Fruit fly (Drosophila melanogaster) whole organism, embryonic: Measurements from ENCODE around the gene CG43902.

ENCODE experiments used
- Aef1 ChIP-seq: fragments of 200-800 bp; sonication (Bioruptor generic); IDR thresholded peaks from 3 replicates; pipeline ENCODE4 v1.3.6; 2022; ENCODE audit warnings: missing biosample characterization, missing genetic modification characterization
- Antp ChIP-seq: fragments of 200-800 bp; sonication (Bioruptor generic); optimal IDR thresholded peaks from 3 replicates; lab custom pipeline; 2016; ENCODE audit warnings: missing biosample characterization, missing genetic modification characterization
- BEAF-32 ChIP-seq: fragments of 200-800 bp; sonication (Bioruptor generic); optimal IDR thresholded peaks from 3 replicates; lab custom pipeline; 2017; ENCODE audit warnings: missing biosample characterization, missing genetic modification characterization, mild to moderate bottlenecking, moderate library complexity, missing genetic modification reagents
- CG10267 ChIP-seq: fragments of 200-800 bp; sonication (Bioruptor generic); optimal IDR thresholded peaks from 2 replicates; lab custom pipeline; 2018; ENCODE audit warnings: missing biosample characterization, mild to moderate bottlenecking, missing genetic modification characterization, moderate library complexity
- CG11504 ChIP-seq: fragments of 200-800 bp; sonication (Bioruptor generic); optimal IDR thresholded peaks from 3 replicates; lab custom pipeline; 2019; ENCODE audit warnings: missing biosample characterization, mild to moderate bottlenecking, missing genetic modification characterization, moderate library complexity
- CG11695 ChIP-seq: fragments of 200-800 bp; sonication (Bioruptor generic); IDR thresholded peaks from 3 replicates; pipeline ENCODE4 v1.3.6; 2022; ENCODE audit warnings: missing biosample characterization, missing genetic modification characterization
- CG11696 ChIP-seq: fragments of 200-800 bp; sonication (Bioruptor generic); IDR thresholded peaks from 2 replicates; pipeline ENCODE4 v1.3.6; 2022; ENCODE audit warnings: missing biosample characterization, missing genetic modification characterization
- CG16863 ChIP-seq: fragments of 200-800 bp; sonication (Bioruptor generic); optimal IDR thresholded peaks from 3 replicates; lab custom pipeline; 2016; ENCODE audit warnings: missing biosample characterization, missing genetic modification characterization
- CG17829 ChIP-seq: fragments of 200-800 bp; optimal IDR thresholded peaks from 2 replicates; lab custom pipeline; 2019; ENCODE audit warnings: missing biosample characterization, mild to moderate bottlenecking, missing genetic modification characterization, moderate library complexity
- CG18599 ChIP-seq: fragments of 200-800 bp; sonication (Bioruptor generic); optimal IDR thresholded peaks from 3 replicates; lab custom pipeline; 2017; ENCODE audit warnings: missing biosample characterization, missing genetic modification characterization, mild to moderate bottlenecking, moderate library complexity, missing genetic modification reagents
- CG2678 ChIP-seq: fragments of 200-800 bp; sonication (Bioruptor generic); optimal IDR thresholded peaks from 3 replicates; lab custom pipeline; 2019; ENCODE audit warnings: missing biosample characterization, mild to moderate bottlenecking, missing genetic modification characterization, moderate library complexity
- CG4404 ChIP-seq: fragments of 200-800 bp; sonication (Bioruptor generic); IDR thresholded peaks from 2 replicates; pipeline ENCODE4 v1.3.6; 2022; ENCODE audit warnings: missing biosample characterization, missing genetic modification characterization
- CG4820 ChIP-seq: fragments of 200-800 bp; sonication (Bioruptor generic); optimal IDR thresholded peaks from 3 replicates; lab custom pipeline; 2016; ENCODE audit warnings: missing biosample characterization, missing genetic modification characterization
- CG6683 ChIP-seq: fragments of 200-800 bp; sonication (Bioruptor generic); optimal IDR thresholded peaks from 2 replicates; lab custom pipeline; 2017; ENCODE audit warnings: missing biosample characterization, mild to moderate bottlenecking, missing genetic modification characterization, missing genetic modification reagents
- CG6791 ChIP-seq: fragments of 200-800 bp; sonication (Bioruptor generic); IDR thresholded peaks from 3 replicates; pipeline ENCODE4 v1.3.6; 2022; ENCODE audit warnings: missing biosample characterization, missing genetic modification characterization; ENCODE audit not compliant: partially characterized antibody
- CG8765 ChIP-seq: fragments of 200-800 bp; sonication (Bioruptor generic); IDR thresholded peaks from 2 replicates; pipeline ENCODE4 v1.3.6; 2022; ENCODE audit warnings: missing biosample characterization, missing genetic modification characterization
- CG9727 ChIP-seq: fragments of 200-800 bp; sonication (Bioruptor generic); optimal IDR thresholded peaks from 3 replicates; lab custom pipeline; 2017; ENCODE audit warnings: missing biosample characterization, mild to moderate bottlenecking, missing genetic modification characterization
- CoRest ChIP-seq: fragments of 200-800 bp; sonication (Bioruptor generic); optimal IDR thresholded peaks from 3 replicates; lab custom pipeline; 2018; ENCODE audit warnings: missing biosample characterization, mild to moderate bottlenecking, missing genetic modification characterization, moderate library complexity
- Dad ChIP-seq: fragments of 200-800 bp; sonication (Bioruptor generic); optimal IDR thresholded peaks from 3 replicates; lab custom pipeline; 2016; ENCODE audit warnings: missing biosample characterization, missing genetic modification characterization
- E2f2 ChIP-seq: fragments of 200-800 bp; sonication (Bioruptor generic); IDR thresholded peaks from 2 replicates; pipeline ENCODE4 v1.3.6; 2022; ENCODE audit warnings: missing biosample characterization, missing genetic modification characterization
- Eip74EF ChIP-seq, 2 experiments: fragments of 200-800 bp in 1 of 2; fragments of >200 bp in 1 of 2; sonication (Bioruptor generic) in 1 of 2; optimal IDR thresholded peaks; 2 replicates each; lab custom pipeline; 2017 to 2019; ENCODE audit warnings: missing biosample characterization in 2 of 2, missing genetic modification characterization in 2 of 2, mild to moderate bottlenecking in 1 of 2, moderate library complexity in 1 of 2
- Fer2 ChIP-seq: fragments of 200-800 bp; sonication (Bioruptor generic); optimal IDR thresholded peaks from 2 replicates; lab custom pipeline; 2018; ENCODE audit warnings: missing biosample characterization, mild to moderate bottlenecking, missing genetic modification characterization, moderate library complexity
- H15 ChIP-seq: fragments of 200-800 bp; sonication (Bioruptor generic); IDR thresholded peaks from 3 replicates; pipeline ENCODE4 v1.3.6; 2022; ENCODE audit warnings: missing biosample characterization, missing genetic modification characterization
- H2.0 ChIP-seq: fragments of 200-800 bp; sonication (Bioruptor generic); IDR thresholded peaks from 2 replicates; pipeline ENCODE4 v1.3.6; 2022; ENCODE audit warnings: missing biosample characterization, missing genetic modification characterization
- Mad ChIP-seq: fragments of 200-800 bp; sonication (Bioruptor generic); optimal IDR thresholded peaks from 2 replicates; lab custom pipeline; 2016; ENCODE audit warnings: missing biosample characterization, missing genetic modification characterization
- Med ChIP-seq: fragments of 200-800 bp; sonication (Bioruptor generic); peaks from one replicate; lab custom pipeline; 2016; ENCODE audit warnings: missing biosample characterization, missing genetic modification characterization, mild to moderate bottlenecking, inconsistent platforms, moderate library complexity
- Pdp1 ChIP-seq, 2 experiments: fragments of 200-800 bp; sonication (Bioruptor generic); optimal IDR thresholded peaks; 3 replicates each; lab custom pipeline; 2016; ENCODE audit warnings: missing biosample characterization in 2 of 2, missing genetic modification characterization in 2 of 2, mild to moderate bottlenecking in 1 of 2, moderate library complexity in 1 of 2
- Rfx ChIP-seq: fragments of 200-800 bp; sonication (Bioruptor generic); IDR thresholded peaks from 2 replicates; pipeline ENCODE4 v1.3.6; 2022; ENCODE audit warnings: missing biosample characterization, missing genetic modification characterization
- Sry-δ ChIP-seq: fragments of 200-800 bp; sonication (Bioruptor generic); optimal IDR thresholded peaks from 2 replicates; lab custom pipeline; 2016; ENCODE audit warnings: missing biosample characterization, missing genetic modification characterization
- Stat92E ChIP-seq, 3 experiments: fragments of >200 bp in 2 of 3; fragments of 200-800 bp in 1 of 3; sonication (Bioruptor generic) in 1 of 3; optimal IDR thresholded peaks; 2 replicates each; lab custom pipeline; 2017 to 2019; ENCODE audit warnings: missing biosample characterization in 3 of 3, missing genetic modification characterization in 3 of 3, mild to moderate bottlenecking in 1 of 3, moderate library complexity in 1 of 3
- Tbp ChIP-seq: fragments of >200 bp; optimal IDR thresholded peaks from 2 replicates; lab custom pipeline; 2018; ENCODE audit warnings: missing biosample characterization, missing genetic modification characterization
- Xrp1 ChIP-seq: fragments of 200-800 bp; sonication (Bioruptor generic); IDR thresholded peaks from 2 replicates; pipeline ENCODE4 v1.3.6; 2022; ENCODE audit warnings: missing biosample characterization, missing genetic modification characterization
- YL-1 ChIP-seq: fragments of 200-800 bp; sonication (Bioruptor generic); optimal IDR thresholded peaks from 3 replicates; lab custom pipeline; 2017; ENCODE audit warnings: missing biosample characterization, mild to moderate bottlenecking, missing genetic modification characterization
- bowl ChIP-seq: fragments of 200-800 bp; sonication (Bioruptor generic); IDR thresholded peaks from 2 replicates; pipeline ENCODE4 v1.3.6; 2022; ENCODE audit warnings: missing biosample characterization, missing genetic modification characterization
- btn ChIP-seq: fragments of 200-800 bp; sonication (Bioruptor generic); optimal IDR thresholded peaks from 2 replicates; lab custom pipeline; 2016; ENCODE audit warnings: missing biosample characterization, missing genetic modification characterization
- chinmo ChIP-seq: fragments of 200-800 bp; sonication (Bioruptor generic); IDR thresholded peaks from 4 replicates; pipeline ENCODE4 v1.3.6; 2022; ENCODE audit warnings: missing biosample characterization, missing genetic modification characterization; ENCODE audit not compliant: partially characterized antibody
- gcm ChIP-seq: fragments of 200-800 bp; sonication (Bioruptor generic); optimal IDR thresholded peaks from 2 replicates; lab custom pipeline; 2019; ENCODE audit warnings: missing biosample characterization, mild to moderate bottlenecking, missing genetic modification characterization, moderate library complexity
- gem ChIP-seq: fragments of 200-800 bp; sonication (Bioruptor generic); optimal IDR thresholded peaks from 2 replicates; lab custom pipeline; 2019; ENCODE audit warnings: missing biosample characterization, mild to moderate bottlenecking, missing genetic modification characterization, moderate library complexity
- gro ChIP-seq: fragments of 200-800 bp; sonication (Bioruptor generic); optimal IDR thresholded peaks from 2 replicates; lab custom pipeline; 2016; ENCODE audit warnings: missing biosample characterization, missing genetic modification characterization
- ken ChIP-seq: fragments of 200-800 bp; sonication (Bioruptor generic); IDR thresholded peaks from 3 replicates; pipeline ENCODE4 v1.3.6; 2022; ENCODE audit warnings: missing biosample characterization, missing genetic modification characterization
- lilli ChIP-seq: fragments of 200-800 bp; sonication (Bioruptor generic); optimal IDR thresholded peaks from 3 replicates; lab custom pipeline; 2016; ENCODE audit warnings: missing biosample characterization, missing genetic modification characterization
- odd ChIP-seq: fragments of 200-800 bp; sonication (Bioruptor generic); optimal IDR thresholded peaks from 2 replicates; lab custom pipeline; 2017; ENCODE audit warnings: missing biosample characterization, mild to moderate bottlenecking, missing genetic modification characterization
- onecut ChIP-seq: fragments of 200-800 bp; sonication (Bioruptor generic); IDR thresholded peaks from 2 replicates; pipeline ENCODE4 v1.3.6; 2022; ENCODE audit warnings: missing biosample characterization, missing genetic modification characterization
- pum ChIP-seq: fragments of 200-800 bp; sonication (Bioruptor generic); optimal IDR thresholded peaks from 2 replicates; lab custom pipeline; 2016; ENCODE audit warnings: missing biosample characterization, missing genetic modification characterization
- sima ChIP-seq: fragments of 200-800 bp; sonication (Bioruptor generic); optimal IDR thresholded peaks from 2 replicates; lab custom pipeline; 2016; ENCODE audit warnings: missing biosample characterization, missing genetic modification characterization
- slbo ChIP-seq: fragments of 200-800 bp; sonication (Bioruptor generic); IDR thresholded peaks from 2 replicates; pipeline ENCODE4 v1.3.6; 2022; ENCODE audit warnings: missing biosample characterization, missing genetic modification characterization
- so ChIP-seq: fragments of 200-800 bp; sonication (Bioruptor generic); IDR thresholded peaks from 3 replicates; pipeline ENCODE4 v1.3.6; 2022; ENCODE audit warnings: missing biosample characterization, missing genetic modification characterization
- ssp ChIP-seq: fragments of 200-800 bp; sonication (Bioruptor generic); IDR thresholded peaks from 2 replicates; pipeline ENCODE4 v1.3.6; 2022; ENCODE audit warnings: missing biosample characterization, missing genetic modification characterization
- wor ChIP-seq: fragments of 200-800 bp; sonication (Bioruptor generic); IDR thresholded peaks from 2 replicates; pipeline ENCODE4 v1.3.6; 2022; ENCODE audit warnings: missing biosample characterization, missing genetic modification characterization

CG43902 gene

DNA sequence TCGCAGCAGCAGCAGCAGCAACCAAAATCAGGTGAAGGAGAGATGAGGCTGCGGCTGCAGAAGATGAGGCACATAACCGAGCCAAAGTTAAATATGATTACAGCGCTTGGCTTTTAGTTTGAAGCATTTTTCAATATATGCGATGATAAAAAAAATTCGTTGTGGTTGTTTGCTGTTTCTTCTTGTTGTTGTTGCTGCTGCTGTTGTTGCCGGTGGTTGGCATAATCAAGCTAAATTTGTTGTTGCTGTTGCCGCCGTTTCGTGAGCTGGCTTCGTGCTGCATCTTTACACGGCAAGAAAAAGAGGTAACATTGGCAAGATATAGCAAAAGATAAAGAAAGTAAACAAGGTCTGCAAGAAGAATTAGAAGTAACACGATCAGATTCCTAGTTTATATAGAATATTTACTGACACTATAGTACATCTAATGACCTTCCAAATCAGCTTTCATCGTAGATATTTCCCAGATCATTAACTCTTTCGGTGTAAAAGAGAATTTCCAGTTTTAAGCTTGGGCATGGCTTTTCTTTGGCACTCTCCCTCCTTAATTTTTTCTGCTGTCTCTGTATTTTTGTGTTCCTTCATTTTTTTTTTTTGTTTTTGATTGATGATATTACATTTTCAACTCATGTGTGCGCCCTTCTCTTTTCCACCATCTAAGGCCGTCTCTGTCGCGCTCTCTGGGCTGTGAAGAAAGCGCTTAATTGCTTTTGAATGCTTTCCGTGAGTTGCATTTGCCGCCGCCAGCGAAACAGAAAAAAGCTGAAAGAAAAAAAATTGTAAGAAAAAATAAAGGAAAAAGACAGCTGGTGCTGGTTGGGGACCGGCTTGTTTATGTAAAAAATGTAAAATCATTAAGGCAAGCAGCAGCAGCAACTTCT is 44.1 kb upstream of the CG43902 start (continued):
- TF ChIP-seq Rfx (GFP tag; lab: Robert Waterston, UW) (no peak), Eip74EF (GFP tag; optimal IDR thresholded peaks at IDR 0.05; lab: Kevin White, UChicago) (no peak), so (GFP tag; lab: Robert Waterston, UW) (no peak), Stat92E (GFP tag; optimal IDR thresholded peaks at IDR 0.05; lab: Kevin White, UChicago) (no peak), Xrp1 (GFP tag; lab: Robert Waterston, UW) (peak; percentile 25; the same call in 1 of the 2 replicates), Fer2 (tag; lab: Kevin White, UChicago) (no peak), H15 (no peak), CG18599 (no peak), Dad (no peak), CG4404 (GFP tag; lab: Robert Waterston, UW) (no peak), CG11504 (tag; lab: Kevin White, UChicago) (peak; percentile 45), CG11696 (GFP tag; lab: Robert Waterston, UW) (no peak), gro (GFP tag; lab: Kevin White, UChicago) (no peak), Sry-δ (GFP tag; lab: Kevin White, UChicago) (no peak), btn (GFP tag; lab: Kevin White, UChicago) (no peak), Aef1 (GFP tag; lab: Robert Waterston, UW) (no peak), wor (no peak), odd (GFP tag; lab: Kevin White, UChicago) (no peak), bowl (GFP tag; lab: Robert Waterston, UW) (no peak), slbo (GFP tag; lab: Robert Waterston, UW) (no peak), gem (tag; lab: Kevin White, UChicago) (peak; percentile 54), gcm (GFP tag; lab: Kevin White, UChicago) (no peak), CG16863 (GFP tag; lab: Kevin White, UChicago) (no peak), CG9727 (GFP tag; lab: Kevin White, UChicago) (no peak), onecut (GFP tag; lab: Robert Waterston, UW) (no peak), chinmo (GFP tag; lab: Robert Waterston, UW) (no peak), Tbp (GFP tag; lab: Kevin White, UChicago) (no peak), Antp (GFP tag; lab: Kevin White, UChicago) (no peak), CG10267 (tag; lab: Kevin White, UChicago) (no peak), CG17829 (tag; lab: Kevin White, UChicago) (peak; percentile 26), pum (no peak), Pdp1 (GFP tag; optimal IDR thresholded peaks at IDR 0.05; lab: Kevin White, UChicago) (peak in 1 of 2 experiments; percentile 4), CG11695 (GFP tag; lab: Robert Waterston, UW) (no peak), BEAF-32 (GFP tag; lab: Kevin White, UChicago) (no peak), Mad (no peak), CG4820 (GFP tag; lab: Kevin White, UChicago) (peak; percentile 15), CG8765 (no peak), CG6683 (GFP tag; lab: Kevin White, UChicago) (no peak), ken (0 out of 3 replicates have a peak, but pooled peaks have one; percentile 26), Med (GFP tag; lab: Kevin White, UChicago) (peak; percentile 31), YL-1 (GFP tag; lab: Kevin White, UChicago) (no peak), CG2678 (tag; lab: Kevin White, UChicago) (peak; percentile 28), ssp (GFP tag; lab: Robert Waterston, UW) (no peak), CoRest (tag; lab: Kevin White, UChicago) (no peak), CG6791 (GFP tag; lab: Robert Waterston, UW) (no peak), E2f2 (GFP tag; lab: Robert Waterston, UW) (no peak), sima (no peak), H2.0 (GFP tag; lab: Robert Waterston, UW) (no peak), lilli (no peak)
